Worm (Caenorhabditis elegans): ENCODE measurements around the gene abt-4.

abt-4 gene

DNA sequence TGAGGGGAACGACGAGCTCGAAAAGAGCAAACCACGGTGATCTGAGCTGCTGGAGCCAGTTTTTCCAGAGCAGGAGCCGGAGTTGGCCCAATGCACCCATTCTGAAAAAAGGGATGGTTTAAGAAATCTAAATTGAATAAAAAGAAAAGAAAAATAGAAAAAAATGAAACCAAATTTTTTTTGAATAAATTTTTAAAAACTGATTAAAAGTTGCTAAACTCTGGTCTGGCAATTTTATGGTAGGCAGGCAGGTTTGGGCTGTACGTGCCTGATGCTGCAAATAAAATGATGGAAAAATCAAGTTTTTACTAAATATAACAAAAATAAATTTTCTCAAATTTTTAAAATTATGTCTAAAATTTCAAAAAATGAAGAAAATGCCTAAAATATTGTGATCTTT lies at the start of gene abt-4:
Gene abt-4, minus strand, starts transcription at position 101 of the 400 bp plus-strand sequence.
- TF ChIP-seq ztf-4 (tag; optimal IDR thresholded peaks at IDR 0.05): no peak
- no peak for TF ChIP-seq daf-12 (tag; optimal IDR thresholded peaks at IDR 0.05)
- no peak for TF ChIP-seq lsy-12 (tag; optimal IDR thresholded peaks at IDR 0.05)
- no peak for TF ChIP-seq tbx-2 (tag; optimal IDR thresholded peaks at IDR 0.05)
- TF ChIP-seq unc-39 (tag; optimal IDR thresholded peaks at IDR 0.05): no peak
- TF ChIP-seq ama-1 (optimal IDR thresholded peaks at IDR 0.05): no peak
- TF ChIP-seq nfya-1 (tag; optimal IDR thresholded peaks at IDR 0.05; ENCODE audit: insufficient read depth): no peak
- no peak for TF ChIP-seq hmg-11 (tag; optimal IDR thresholded peaks at IDR 0.05)
- no peak for TF ChIP-seq sea-2 (GFP tag; optimal IDR thresholded peaks at IDR 0.05)
- no peak for TF ChIP-seq pqm-1 (tag; optimal IDR thresholded peaks at IDR 0.05)
- TF ChIP-seq ztf-11 (tag; optimal IDR thresholded peaks at IDR 0.05): no peak
- TF ChIP-seq lin-39 (tag; optimal IDR thresholded peaks at IDR 0.05): no peak
- TF ChIP-seq ceh-82 (tag; optimal IDR thresholded peaks at IDR 0.05): no peak
- no peak for TF ChIP-seq fkh-2 (tag; optimal IDR thresholded peaks at IDR 0.05)
- no peak for TF ChIP-seq elt-1 (tag; optimal IDR thresholded peaks at IDR 0.05)
- TF ChIP-seq unc-62 (GFP tag; optimal IDR thresholded peaks at IDR 0.05): no peak
- no peak for TF ChIP-seq egl-27 (tag; optimal IDR thresholded peaks at IDR 0.05)
- TF ChIP-seq ZK546.5 (tag; optimal IDR thresholded peaks at IDR 0.05): no peak

DNA sequence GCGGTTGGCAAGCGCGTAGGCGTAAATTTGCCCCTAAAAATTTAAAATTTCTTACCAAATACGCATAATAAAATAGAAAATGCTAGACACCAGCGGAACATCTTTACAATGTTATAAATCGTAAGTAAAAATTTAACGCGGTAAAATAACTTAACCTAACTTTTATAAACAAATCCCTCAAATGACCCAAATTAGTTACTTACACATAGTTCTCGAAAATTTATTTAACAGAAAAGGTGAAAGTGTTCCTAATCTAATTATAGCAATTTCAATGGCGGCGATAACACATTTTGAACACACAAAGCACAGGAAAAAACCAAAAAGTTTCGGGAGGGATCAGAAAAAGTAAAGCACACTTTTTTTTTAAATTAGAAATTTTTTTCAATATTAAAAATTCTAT lies 49.7 kb upstream of the abt-4 start, which contains the start of gene mltn-8:
Gene mltn-8, minus strand, starts transcription at position 101 of the 400 bp plus-strand sequence.
- TF ChIP-seq zag-1 (tag; optimal IDR thresholded peaks at IDR 0.05) (no peak), ceh-9 (tag; optimal IDR thresholded peaks at IDR 0.05) (no peak), mdl-1 (tag; optimal IDR thresholded peaks at IDR 0.05) (no peak), egl-5 (tag; optimal IDR thresholded peaks at IDR 0.05) (no peak), elt-1 (tag; optimal IDR thresholded peaks at IDR 0.05) (no peak), ztf-11 (tag; optimal IDR thresholded peaks at IDR 0.05) (no peak), ztf-4 (tag; optimal IDR thresholded peaks at IDR 0.05) (no peak), tbx-2 (tag; optimal IDR thresholded peaks at IDR 0.05) (no peak), unc-39 (tag; optimal IDR thresholded peaks at IDR 0.05) (no peak), unc-62 (GFP tag; optimal IDR thresholded peaks at IDR 0.05) (no peak), nhr-43 (tag; optimal IDR thresholded peaks at IDR 0.05; ENCODE audit: poor library complexity, severe bottlenecking) (no peak)

DNA sequence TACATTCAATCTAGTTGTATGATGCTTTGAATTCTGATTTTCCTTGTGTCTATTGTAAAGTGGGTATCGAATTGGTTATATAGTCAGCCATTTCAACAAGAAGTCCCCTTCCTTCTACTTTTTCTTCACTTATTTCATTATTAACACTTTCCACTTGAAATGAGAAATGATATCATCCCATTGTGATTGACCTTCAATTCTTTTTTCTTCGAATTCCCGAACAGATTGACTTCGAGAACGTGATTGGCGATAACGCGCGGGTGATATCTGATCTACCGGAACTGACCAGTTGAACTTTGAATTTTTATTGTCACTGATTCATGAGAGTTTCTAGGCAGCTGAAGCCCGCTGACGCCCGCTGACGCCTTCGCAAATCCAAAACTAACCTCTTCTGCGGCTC lies 47.7 kb upstream of the abt-4 start:
- TF ChIP-seq nhr-25 (tag; optimal IDR thresholded peaks at IDR 0.05): peak; percentile 25
- TF ChIP-seq elt-1 (tag; optimal IDR thresholded peaks at IDR 0.05): no peak
- peak; percentile 29 for TF ChIP-seq nhr-43 (tag; optimal IDR thresholded peaks at IDR 0.05; ENCODE audit: poor library complexity, severe bottlenecking)
- no peak for TF ChIP-seq tbx-2 (tag; optimal IDR thresholded peaks at IDR 0.05)
- TF ChIP-seq nhr-23 (tag; optimal IDR thresholded peaks at IDR 0.05): peak; percentile 40
- no peak for TF ChIP-seq jun-1 (tag; optimal IDR thresholded peaks at IDR 0.05)

DNA sequence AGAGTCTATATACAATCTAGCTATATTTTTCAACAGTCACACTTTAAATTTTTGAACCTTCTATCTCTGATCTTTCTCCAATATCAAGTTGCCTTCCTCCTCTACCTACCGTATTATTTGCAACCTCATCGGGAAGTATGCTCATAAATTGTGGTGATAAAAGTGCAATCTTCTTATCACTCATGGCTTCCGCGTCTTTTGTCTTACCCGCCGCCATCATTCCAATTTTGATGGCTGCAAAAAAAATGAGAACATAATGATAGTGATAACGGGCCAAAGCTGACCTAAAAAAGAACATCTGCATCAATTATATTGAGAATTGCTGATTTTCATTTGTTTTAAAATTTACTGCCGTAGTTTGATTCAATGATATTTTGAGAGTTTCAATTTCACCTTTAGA lies 46.3 kb upstream of the abt-4 start:
- TF ChIP-seq lsy-12 (tag; optimal IDR thresholded peaks at IDR 0.05) (no peak), elt-3 (tag; optimal IDR thresholded peaks at IDR 0.05) (peak in 1 of 3 experiments; percentile 35), ceh-28 (tag; optimal IDR thresholded peaks at IDR 0.05) (no peak), nhr-11 (tag; optimal IDR thresholded peaks at IDR 0.05) (no peak), hmg-11 (tag; optimal IDR thresholded peaks at IDR 0.05) (no peak), nhr-12 (tag; optimal IDR thresholded peaks at IDR 0.05) (no peak), zag-1 (tag; optimal IDR thresholded peaks at IDR 0.05) (no peak), pqm-1 (tag; optimal IDR thresholded peaks at IDR 0.05) (no peak), lin-15B (tag; optimal IDR thresholded peaks at IDR 0.05) (no peak), nfya-1 (tag; optimal IDR thresholded peaks at IDR 0.05; ENCODE audit: insufficient read depth) (no peak), elt-2 (tag; optimal IDR thresholded peaks at IDR 0.05) (peak; percentile 51), nhr-23 (tag; optimal IDR thresholded peaks at IDR 0.05) (no peak), ama-1 (optimal IDR thresholded peaks at IDR 0.05) (no peak), nhr-67 (tag; optimal IDR thresholded peaks at IDR 0.05) (no peak)

DNA sequence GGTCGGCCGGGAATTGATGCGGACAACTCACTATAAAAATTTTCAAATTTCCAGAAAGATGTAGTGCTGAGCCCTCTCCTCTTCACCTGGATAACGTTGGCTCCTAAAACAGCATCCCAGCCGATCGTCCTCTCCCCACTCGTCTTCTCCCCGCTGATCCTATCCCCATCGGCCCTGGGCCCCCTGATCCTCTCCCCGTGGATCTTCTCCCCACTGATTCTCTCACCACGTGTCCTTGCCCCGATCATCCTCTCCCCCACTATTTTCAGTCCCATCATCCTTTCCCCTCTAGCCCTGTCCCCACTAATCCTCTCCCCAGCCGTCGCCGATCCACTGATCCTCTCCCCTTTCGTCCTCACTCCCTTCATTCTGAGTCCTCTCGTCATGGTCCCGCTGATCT lies 42.7 kb upstream of the abt-4 start:
- TF ChIP-seq zag-1 (tag; optimal IDR thresholded peaks at IDR 0.05) (no peak), pqm-1 (tag; optimal IDR thresholded peaks at IDR 0.05) (no peak), mml-1 (tag; optimal IDR thresholded peaks at IDR 0.05) (no peak), daf-12 (tag; optimal IDR thresholded peaks at IDR 0.05) (no peak), unc-39 (tag; optimal IDR thresholded peaks at IDR 0.05) (no peak), jun-1 (tag; optimal IDR thresholded peaks at IDR 0.05) (no peak), fkh-2 (tag; optimal IDR thresholded peaks at IDR 0.05) (no peak), hmg-11 (tag; optimal IDR thresholded peaks at IDR 0.05) (no peak), egl-27 (tag; optimal IDR thresholded peaks at IDR 0.05) (no peak)
